Worm (Caenorhabditis elegans) whole organism, young adult: ENCODE data around the gene E02H1.6.

ENCODE experiments used
- C06A6.2 ChIP-seq: fragments of 200-800 bp; sonication (Bioruptor generic); conservative IDR thresholded peaks from 2 replicates; pipeline ENCODE4 v1.3.6; 2022; ENCODE audit warnings: missing genetic modification characterization, missing compliant biosample characterization
- F22D6.2 ChIP-seq: sonication (generic microtip); optimal IDR thresholded peaks from 2 replicates; lab custom pipeline; 2016; ENCODE audit warnings: mild to moderate bottlenecking, missing genetic modification characterization, missing compliant biosample characterization
- F23B12.7 ChIP-seq: sonication (generic microtip); optimal IDR thresholded peaks from 2 replicates; lab custom pipeline; 2017; ENCODE audit warnings: missing genetic modification characterization, mild to moderate bottlenecking, missing compliant biosample characterization, antibody characterized with exemption, moderate library complexity; ENCODE audit not compliant: insufficient read depth
- F57C9.4 ChIP-seq: sonication (generic microtip); optimal IDR thresholded peaks from 2 replicates; lab custom pipeline; 2017; ENCODE audit warnings: mild to moderate bottlenecking, missing genetic modification characterization, missing compliant biosample characterization
- K11D2.4 ChIP-seq: fragments of 200-800 bp; sonication (Bioruptor generic); IDR thresholded peaks from 2 replicates; pipeline ENCODE4 v1.3.6; 2022; ENCODE audit warnings: missing genetic modification reagents, missing genetic modification characterization, missing compliant biosample characterization
- ZK185.1 ChIP-seq: sonication (generic microtip); optimal IDR thresholded peaks from 2 replicates; lab custom pipeline; 2016; ENCODE audit warnings: mild to moderate bottlenecking, missing genetic modification characterization, missing compliant biosample characterization; ENCODE audit not compliant: poor library complexity, severe bottlenecking
- athp-1 ChIP-seq: sonication (generic microtip); optimal IDR thresholded peaks from 2 replicates; lab custom pipeline; 2017; ENCODE audit warnings: mild to moderate bottlenecking, missing genetic modification characterization, missing compliant biosample characterization
- attf-3 ChIP-seq: fragments of 200-800 bp; sonication (Bioruptor generic); conservative IDR thresholded peaks from 2 replicates; pipeline ENCODE4 v1.3.6; 2022; ENCODE audit warnings: missing genetic modification reagents, missing genetic modification characterization, missing compliant biosample characterization
- attf-5 ChIP-seq: fragments of 200-800 bp; sonication (Bioruptor generic); optimal IDR thresholded peaks from 2 replicates; lab custom pipeline; 2018; ENCODE audit warnings: mild to moderate bottlenecking, missing genetic modification characterization, missing compliant biosample characterization
- bed-1 ChIP-seq: fragments of 200-800 bp; sonication (Bioruptor generic); IDR thresholded peaks from 2 replicates; pipeline ENCODE4 v1.3.6; 2022; ENCODE audit warnings: missing genetic modification reagents, missing genetic modification characterization, missing compliant biosample characterization
- cebp-1 ChIP-seq, 2 experiments: fragments of 200-800 bp in 1 of 2; sonication (Bioruptor generic) in 1 of 2; sonication (generic microtip) in 1 of 2; IDR thresholded peaks in 1 of 2; optimal IDR thresholded peaks in 1 of 2; 2 replicates each; pipeline versions ENCODE4 v1.3.6 to Lab custom; 2017 to 2022; ENCODE audit warnings: missing compliant biosample characterization in 2 of 2, missing genetic modification characterization in 2 of 2, mild to moderate bottlenecking in 1 of 2, missing genetic modification reagents in 1 of 2, moderate library complexity in 1 of 2
- ceh-79 ChIP-seq: sonication (generic microtip); optimal IDR thresholded peaks from 2 replicates; lab custom pipeline; 2017; ENCODE audit warnings: mild to moderate bottlenecking, missing genetic modification characterization, missing compliant biosample characterization
- dpl-1 ChIP-seq: fragments of 150-350 bp; optimal IDR thresholded peaks from 2 replicates; lab custom pipeline; 2014; ENCODE audit warnings: missing biosample characterization, missing genetic modification reagents, missing genetic modification characterization
- egl-18 ChIP-seq: fragments of 200-800 bp; sonication (Bioruptor generic); IDR thresholded peaks from 2 replicates; pipeline ENCODE4 v1.3.6; 2022; ENCODE audit warnings: missing genetic modification reagents, missing genetic modification characterization, missing compliant biosample characterization
- egl-44 ChIP-seq: fragments of 200-800 bp; sonication (Bioruptor generic); IDR thresholded peaks from 2 replicates; pipeline ENCODE4 v1.3.6; 2022; ENCODE audit warnings: missing genetic modification reagents, missing genetic modification characterization, missing compliant biosample characterization
- ekl-4 ChIP-seq: fragments of 200-800 bp; sonication (Bioruptor generic); IDR thresholded peaks from 2 replicates; pipeline ENCODE4 v1.3.6; 2022; ENCODE audit warnings: missing genetic modification reagents, missing genetic modification characterization, missing compliant biosample characterization
- gei-17 ChIP-seq: fragments of 200-800 bp; sonication (Bioruptor generic); optimal IDR thresholded peaks from 2 replicates; lab custom pipeline; 2018; ENCODE audit warnings: mild to moderate bottlenecking, missing genetic modification characterization, missing compliant biosample characterization
- hmg-1.2 ChIP-seq: fragments of 200-800 bp; sonication (Bioruptor generic); IDR thresholded peaks from 2 replicates; pipeline ENCODE4 v1.3.6; 2022; ENCODE audit warnings: missing genetic modification reagents, missing genetic modification characterization, missing compliant biosample characterization
- hmg-20 ChIP-seq: fragments of 200-800 bp; sonication (Bioruptor generic); IDR thresholded peaks from 2 replicates; pipeline ENCODE4 v1.3.6; 2022; ENCODE audit warnings: missing genetic modification reagents, missing genetic modification characterization, missing compliant biosample characterization
- let-607 ChIP-seq, 2 experiments: fragments of 200-800 bp in 1 of 2; sonication (Bioruptor generic) in 1 of 2; sonication (generic microtip) in 1 of 2; optimal IDR thresholded peaks; 2 replicates each; lab custom pipeline; 2016 to 2018; ENCODE audit warnings: mild to moderate bottlenecking in 2 of 2, missing compliant biosample characterization in 2 of 2, missing genetic modification characterization in 2 of 2, moderate library complexity in 2 of 2, missing genotype in 1 of 2
- lin-35 ChIP-seq, 3 experiments: fragments of 150-350 bp in 2 of 3; sonication (generic microtip) in 1 of 3; optimal IDR thresholded peaks; 2 replicates each; lab custom pipeline; 2014 to 2018; ENCODE audit warnings: missing biosample characterization in 3 of 3, missing genetic modification characterization in 3 of 3, missing genetic modification reagents in 3 of 3
- lir-1 ChIP-seq: fragments of 200-800 bp; sonication (Bioruptor generic); conservative IDR thresholded peaks from 2 replicates; pipeline ENCODE4 v1.3.6; 2022; ENCODE audit warnings: missing genetic modification reagents, missing genetic modification characterization, missing compliant biosample characterization
- madf-3 ChIP-seq: fragments of 200-800 bp; sonication (Bioruptor generic); IDR thresholded peaks from 2 replicates; pipeline ENCODE4 v1.3.6; 2022; ENCODE audit warnings: missing genetic modification reagents, missing genetic modification characterization, missing compliant biosample characterization
- madf-6 ChIP-seq: fragments of 200-800 bp; sonication (Bioruptor generic); IDR thresholded peaks from 2 replicates; pipeline ENCODE4 v1.3.6; 2022; ENCODE audit warnings: missing genetic modification reagents, missing genetic modification characterization, missing compliant biosample characterization
- nfyb-1 ChIP-seq: fragments of 200-800 bp; sonication (Bioruptor generic); IDR thresholded peaks from 2 replicates; pipeline ENCODE4 v1.3.6; 2022; ENCODE audit warnings: missing genetic modification reagents, missing genetic modification characterization, missing compliant biosample characterization
- nhr-80 ChIP-seq: sonication (generic microtip); optimal IDR thresholded peaks from 2 replicates; lab custom pipeline; 2016; ENCODE audit warnings: missing genetic modification characterization, missing compliant biosample characterization
- nhr-90 ChIP-seq: sonication (generic microtip); optimal IDR thresholded peaks from 2 replicates; lab custom pipeline; 2016; ENCODE audit warnings: missing genotype, mild to moderate bottlenecking, missing genetic modification characterization, missing compliant biosample characterization
- rec-8 ChIP-seq, 2 experiments: sonication (generic microtip); optimal IDR thresholded peaks; 2 replicates each; lab custom pipeline; 2016; ENCODE audit warnings: mild to moderate bottlenecking in 2 of 2, missing genetic modification characterization in 2 of 2, missing genetic modification reagents in 2 of 2, missing genotype in 2 of 2, missing biosample characterization in 1 of 2, missing compliant biosample characterization in 1 of 2, moderate library complexity in 1 of 2
- repo-1 ChIP-seq: sonication (generic microtip); optimal IDR thresholded peaks from 2 replicates; lab custom pipeline; 2017; ENCODE audit warnings: mild to moderate bottlenecking, missing genetic modification characterization, missing compliant biosample characterization
- snpc-1.1 ChIP-seq: sonication (generic microtip); optimal IDR thresholded peaks from 2 replicates; lab custom pipeline; 2017; ENCODE audit warnings: missing genetic modification characterization, mild to moderate bottlenecking, missing compliant biosample characterization, antibody characterized with exemption, moderate library complexity, missing genotype, missing genetic modification reagents; ENCODE audit not compliant: insufficient read depth
- snpc-3.4 ChIP-seq: sonication (generic microtip); optimal IDR thresholded peaks from 2 replicates; lab custom pipeline; 2017; ENCODE audit warnings: missing genetic modification characterization, mild to moderate bottlenecking, missing compliant biosample characterization, antibody characterized with exemption, moderate library complexity, missing genotype, missing genetic modification reagents
- somi-1 ChIP-seq: fragments of 200-800 bp; sonication (Bioruptor generic); optimal IDR thresholded peaks from 2 replicates; lab custom pipeline; 2018; ENCODE audit warnings: mild to moderate bottlenecking, missing genetic modification characterization, missing compliant biosample characterization
- sptf-2 ChIP-seq: fragments of 200-800 bp; sonication (Bioruptor generic); optimal IDR thresholded peaks from 2 replicates; lab custom pipeline; 2018; ENCODE audit warnings: mild to moderate bottlenecking, missing genetic modification characterization, missing compliant biosample characterization
- tbp1 ChIP-seq: fragments of 200-800 bp; sonication (Bioruptor generic); optimal IDR thresholded peaks from 2 replicates; lab custom pipeline; 2018; ENCODE audit warnings: mild to moderate bottlenecking, missing genetic modification characterization, missing compliant biosample characterization
- xnd-1 ChIP-seq: sonication (generic microtip); optimal IDR thresholded peaks from 2 replicates; lab custom pipeline; 2016; ENCODE audit warnings: missing genotype, missing genetic modification reagents, missing genetic modification characterization, missing compliant biosample characterization
- ztf-26 ChIP-seq: sonication (generic microtip); optimal IDR thresholded peaks from 2 replicates; lab custom pipeline; 2017; ENCODE audit warnings: missing genetic modification characterization, missing compliant biosample characterization

Gene E02H1.6

DNA sequence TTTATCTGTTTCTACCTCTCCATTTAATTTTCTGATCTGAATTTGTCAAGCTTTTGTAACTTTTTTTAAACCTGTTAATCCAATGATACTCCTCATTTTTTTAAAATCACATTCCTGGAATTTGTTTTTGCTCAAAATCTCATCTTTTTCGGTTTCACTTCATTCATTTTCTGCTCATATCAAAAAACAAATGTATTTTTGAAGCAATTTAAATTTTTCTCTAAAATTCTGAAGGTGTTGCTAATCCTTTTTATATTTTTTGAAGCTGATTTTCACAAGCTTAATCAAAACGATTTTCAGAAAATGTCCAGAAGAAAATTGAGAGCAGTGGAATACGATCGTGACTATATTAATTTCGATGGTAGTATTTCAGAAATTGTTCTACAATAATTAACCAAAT is 1.6 kb upstream of the E02H1.6 start, which contains the start of gene E02H1.5:
Gene E02H1.5 (plus strand): TSS at position 301 of the 400 bp plus-strand sequence.
- TF ChIP-seq hmg-1.2 (GFP tag; lab: Robert Waterston, UW) (0 out of 2 replicates have a peak, but pooled peaks have one; percentile 4), repo-1 (tag; lab: Kevin White, UChicago) (no peak), egl-44 (GFP tag; lab: Robert Waterston, UW) (no peak)

DNA sequence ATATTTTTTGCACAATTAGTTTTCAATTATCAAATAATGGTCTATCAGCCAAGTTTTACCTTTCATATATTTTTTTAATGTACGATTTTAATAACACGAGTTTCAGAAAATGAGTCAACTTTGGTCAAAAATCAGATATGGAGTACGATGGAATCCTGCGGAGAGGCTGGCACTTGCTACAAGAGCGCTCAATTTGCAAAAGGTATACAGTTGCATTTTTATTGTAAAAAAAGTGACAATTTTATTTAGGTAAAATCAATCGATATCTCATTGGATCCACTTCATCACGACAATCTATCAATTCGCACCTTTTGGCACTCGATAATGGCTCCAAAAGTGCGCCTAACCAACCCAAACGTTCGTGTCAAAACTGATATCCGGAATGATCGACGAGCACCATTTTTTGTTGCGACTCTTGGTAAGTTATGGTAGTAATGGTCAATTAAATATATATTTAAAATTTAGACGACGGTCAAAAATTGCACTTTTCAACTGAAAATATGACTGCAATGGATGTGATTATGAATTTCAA is 1.1 kb downstream of the E02H1.6 start, which contains the start of gene mrpl-53:
Gene mrpl-53 (plus strand): TSS at position 107 of the 532 bp plus-strand sequence.
- TF ChIP-seq ztf-26 (tag; lab: Kevin White, UChicago) (no peak), somi-1 (GFP tag; lab: Kevin White, UChicago) (no peak), attf-5 (GFP tag; lab: Kevin White, UChicago) (no peak), F23B12.7 (tag; lab: Kevin White, UChicago) (no peak), ekl-4 (no peak), ceh-79 (no peak), F22D6.2 (tag; lab: Kevin White, UChicago) (no peak), let-607 (tag; optimal IDR thresholded peaks at IDR 0.05; lab: Kevin White, UChicago) (no peak), egl-18 (no peak), xnd-1 (no peak), snpc-3.4 (tag; lab: Kevin White, UChicago) (no peak), F57C9.4 (no peak), athp-1 (peak; percentile 6), bed-1 (GFP tag; lab: Robert Waterston, UW) (no peak), madf-3 (GFP tag; lab: Robert Waterston, UW) (0 out of 2 replicates have a peak, but pooled peaks have one; percentile 29), nhr-80 (tag; lab: Kevin White, UChicago) (no peak), nhr-90 (tag; lab: Kevin White, UChicago) (no peak), madf-6 (0 out of 2 replicates have a peak, but pooled peaks have one; percentile 43), gei-17 (GFP tag; lab: Kevin White, UChicago) (no peak), lir-1 (GFP tag; lab: Robert Waterston, UW) (no peak), C06A6.2 (GFP tag; lab: Robert Waterston, UW) (no peak), sptf-2 (GFP tag; lab: Kevin White, UChicago) (no peak), attf-3 (GFP tag; lab: Robert Waterston, UW) (0 out of 2 replicates have a peak, but pooled peaks have one; percentile 9), hmg-20 (GFP tag; lab: Robert Waterston, UW) (no peak), cebp-1 (GFP tag; IDR thresholded peaks at IDR 0.05; lab: Robert Waterston, UW) (no peak; the same call in 1 of the 2 replicates), cebp-1 (tag; optimal IDR thresholded peaks at IDR 0.05; lab: Kevin White, UChicago) (peak; percentile 19), ZK185.1 (tag; lab: Kevin White, UChicago) (peak; percentile 15), K11D2.4 (GFP tag; lab: Robert Waterston, UW) (0 out of 2 replicates have a peak, but pooled peaks have one; percentile 27), dpl-1 (GFP tag; lab: Kevin White, UChicago) (no peak), lin-35 (GFP tag; optimal IDR thresholded peaks at IDR 0.05; lab: Kevin White, UChicago) (peak in 1 of 3 experiments; percentile 44), tbp1 (no peak), repo-1 (tag; lab: Kevin White, UChicago) (peak; percentile 55), nfyb-1 (GFP tag; lab: Robert Waterston, UW) (peak; percentile 71; the same call in 1 of the 2 replicates), rec-8 (tag; optimal IDR thresholded peaks at IDR 0.05; lab: Kevin White, UChicago) (no peak), snpc-1.1 (tag; lab: Kevin White, UChicago) (no peak)
